Fruit fly (Drosophila melanogaster) whole organism, embryonic: ENCODE measurements around the gene kin17.

Experiments used
- Atf-2 ChIP-seq: fragments of 200-800 bp; sonication (Bioruptor generic); optimal IDR thresholded peaks from 2 replicates; lab custom pipeline; 2016; ENCODE audit warnings: missing biosample characterization, missing genetic modification characterization
- Atf6 ChIP-seq: fragments of 200-800 bp; sonication (Bioruptor generic); IDR thresholded peaks from 2 replicates; pipeline ENCODE4 v1.3.6; 2022; ENCODE audit warnings: missing biosample characterization, missing genetic modification characterization
- CG10147 ChIP-seq: fragments of 200-800 bp; sonication (Bioruptor generic); optimal IDR thresholded peaks from 2 replicates; lab custom pipeline; 2019; ENCODE audit warnings: missing biosample characterization, mild to moderate bottlenecking, missing genetic modification characterization, moderate library complexity
- CG10209 ChIP-seq: fragments of 200-800 bp; sonication (Bioruptor generic); optimal IDR thresholded peaks from 3 replicates; lab custom pipeline; 2017; ENCODE audit warnings: missing biosample characterization, mild to moderate bottlenecking, missing genetic modification characterization, missing genetic modification reagents
- CG1024 ChIP-seq: fragments of 200-800 bp; sonication (Bioruptor generic); IDR thresholded peaks from 2 replicates; pipeline ENCODE4 v1.3.6; 2022; ENCODE audit warnings: missing biosample characterization, missing genetic modification characterization
- CG10274 ChIP-seq: fragments of 200-800 bp; sonication (Bioruptor generic); optimal IDR thresholded peaks from 3 replicates; lab custom pipeline; 2017; ENCODE audit warnings: missing biosample characterization, mild to moderate bottlenecking, missing genetic modification characterization
- CG10462 ChIP-seq: fragments of 200-800 bp; sonication (Bioruptor generic); optimal IDR thresholded peaks from 2 replicates; lab custom pipeline; 2016; ENCODE audit warnings: missing biosample characterization, missing genetic modification characterization
- CG11695 ChIP-seq: fragments of 200-800 bp; sonication (Bioruptor generic); IDR thresholded peaks from 3 replicates; pipeline ENCODE4 v1.3.6; 2022; ENCODE audit warnings: missing biosample characterization, missing genetic modification characterization
- CG14014 ChIP-seq: fragments of 200-800 bp; sonication (Bioruptor generic); IDR thresholded peaks from 2 replicates; pipeline ENCODE4 v1.3.6; 2022; ENCODE audit warnings: missing biosample characterization, missing genetic modification characterization
- CG17186 ChIP-seq: fragments of 200-800 bp; sonication (Bioruptor generic); optimal IDR thresholded peaks from 3 replicates; lab custom pipeline; 2017; ENCODE audit warnings: missing biosample characterization, missing genetic modification reagents, missing genetic modification characterization
- CG1792 ChIP-seq: fragments of 200-800 bp; sonication (Bioruptor generic); optimal IDR thresholded peaks from 2 replicates; lab custom pipeline; 2016; ENCODE audit warnings: missing biosample characterization, missing genetic modification characterization
- CG18262 ChIP-seq: fragments of 200-800 bp; optimal IDR thresholded peaks from 3 replicates; lab custom pipeline; 2019; ENCODE audit warnings: missing biosample characterization, mild to moderate bottlenecking, missing genetic modification characterization, moderate library complexity
- CG2116 ChIP-seq: fragments of 200-800 bp; sonication (Bioruptor generic); optimal IDR thresholded peaks from 3 replicates; lab custom pipeline; 2018; ENCODE audit warnings: missing biosample characterization, mild to moderate bottlenecking, missing genetic modification characterization
- CG2129 ChIP-seq: fragments of 200-800 bp; sonication (Bioruptor generic); IDR thresholded peaks from 2 replicates; pipeline ENCODE4 v1.3.6; 2022; ENCODE audit warnings: missing biosample characterization, missing genetic modification characterization; ENCODE audit not compliant: partially characterized antibody
- CG2875 ChIP-seq: fragments of 200-800 bp; sonication (Bioruptor generic); optimal IDR thresholded peaks from 2 replicates; lab custom pipeline; 2017; ENCODE audit warnings: missing biosample characterization, mild to moderate bottlenecking, missing genetic modification characterization, missing genetic modification reagents
- CG30403 ChIP-seq: fragments of 200-800 bp; sonication (Bioruptor generic); optimal IDR thresholded peaks from 3 replicates; lab custom pipeline; 2016; ENCODE audit warnings: missing biosample characterization, missing genetic modification characterization
- CG31388 ChIP-seq: fragments of 200-800 bp; sonication (Bioruptor generic); optimal IDR thresholded peaks from 2 replicates; lab custom pipeline; 2016; ENCODE audit warnings: missing biosample characterization, missing genetic modification characterization
- CG4404 ChIP-seq: fragments of 200-800 bp; sonication (Bioruptor generic); IDR thresholded peaks from 2 replicates; pipeline ENCODE4 v1.3.6; 2022; ENCODE audit warnings: missing biosample characterization, missing genetic modification characterization
- CG4424 ChIP-seq: fragments of 200-800 bp; sonication (Bioruptor generic); optimal IDR thresholded peaks from 3 replicates; lab custom pipeline; 2016; ENCODE audit warnings: missing biosample characterization, missing genetic modification characterization
- CG5180 ChIP-seq: fragments of 200-800 bp; sonication (Bioruptor generic); optimal IDR thresholded peaks from 3 replicates; lab custom pipeline; 2017; ENCODE audit warnings: missing biosample characterization, missing genetic modification characterization, mild to moderate bottlenecking, moderate library complexity, missing genetic modification reagents
- CG6689 ChIP-seq: fragments of 200-800 bp; sonication (Bioruptor generic); IDR thresholded peaks from 2 replicates; pipeline ENCODE4 v1.3.6; 2022; ENCODE audit warnings: missing biosample characterization, missing genetic modification characterization
- CG7839 ChIP-seq: fragments of 200-800 bp; sonication (Bioruptor generic); optimal IDR thresholded peaks from 3 replicates; lab custom pipeline; 2018; ENCODE audit warnings: missing biosample characterization, mild to moderate bottlenecking, missing genetic modification characterization, moderate library complexity
- CG9215 ChIP-seq: fragments of 200-800 bp; sonication (Bioruptor generic); IDR thresholded peaks from 2 replicates; pipeline ENCODE4 v1.3.6; 2022; ENCODE audit warnings: missing biosample characterization, missing genetic modification characterization
- CHES-1-like ChIP-seq: fragments of 200-800 bp; sonication (Bioruptor generic); optimal IDR thresholded peaks from 2 replicates; lab custom pipeline; 2016; ENCODE audit warnings: missing biosample characterization, missing genetic modification characterization
- Dll ChIP-seq: fragments of 200-800 bp; sonication (Bioruptor generic); IDR thresholded peaks from 4 replicates; pipeline ENCODE4 v1.3.6; 2022; ENCODE audit warnings: missing biosample characterization, missing genetic modification characterization; ENCODE audit not compliant: partially characterized antibody
- E2f2 ChIP-seq: fragments of 200-800 bp; sonication (Bioruptor generic); IDR thresholded peaks from 2 replicates; pipeline ENCODE4 v1.3.6; 2022; ENCODE audit warnings: missing biosample characterization, missing genetic modification characterization
- HHEX ChIP-seq: fragments of 200-800 bp; sonication (Bioruptor generic); optimal IDR thresholded peaks from 3 replicates; lab custom pipeline; 2017; ENCODE audit warnings: missing biosample characterization, mild to moderate bottlenecking, missing genetic modification characterization, missing genetic modification reagents
- HLH54F ChIP-seq: fragments of 200-800 bp; sonication (Bioruptor generic); optimal IDR thresholded peaks from 3 replicates; lab custom pipeline; 2016; ENCODE audit warnings: missing biosample characterization, missing genetic modification characterization
- Hr3 ChIP-seq: fragments of 200-800 bp; sonication (Bioruptor generic); optimal IDR thresholded peaks from 3 replicates; lab custom pipeline; 2016; ENCODE audit warnings: missing biosample characterization, missing genetic modification characterization
- Kr ChIP-seq: fragments of 200-800 bp; sonication (Bioruptor generic); optimal IDR thresholded peaks from 2 replicates; lab custom pipeline; 2017; ENCODE audit warnings: missing biosample characterization, mild to moderate bottlenecking, missing genetic modification characterization
- Mes4 ChIP-seq: fragments of 200-800 bp; sonication (Bioruptor generic); optimal IDR thresholded peaks from 2 replicates; lab custom pipeline; 2016; ENCODE audit warnings: missing biosample characterization, missing genetic modification characterization
- Sin3A ChIP-seq: fragments of >200 bp; optimal IDR thresholded peaks from 2 replicates; lab custom pipeline; 2018
- Six4 ChIP-seq: fragments of 200-800 bp; sonication (Bioruptor generic); optimal IDR thresholded peaks from 2 replicates; lab custom pipeline; 2016; ENCODE audit warnings: missing biosample characterization, missing genetic modification characterization
- Sry-β ChIP-seq: fragments of 200-800 bp; sonication (Bioruptor generic); optimal IDR thresholded peaks from 2 replicates; lab custom pipeline; 2018; ENCODE audit warnings: missing biosample characterization, mild to moderate bottlenecking, missing genetic modification characterization, moderate library complexity
- bcd ChIP-seq: fragments of 200-800 bp; sonication (Bioruptor generic); optimal IDR thresholded peaks from 2 replicates; lab custom pipeline; 2017; ENCODE audit warnings: missing biosample characterization, mild to moderate bottlenecking, missing genetic modification characterization
- chinmo ChIP-seq: fragments of 200-800 bp; sonication (Bioruptor generic); IDR thresholded peaks from 4 replicates; pipeline ENCODE4 v1.3.6; 2022; ENCODE audit warnings: missing biosample characterization, missing genetic modification characterization; ENCODE audit not compliant: partially characterized antibody
- cwo ChIP-seq: fragments of 200-800 bp; sonication (Bioruptor generic); optimal IDR thresholded peaks from 3 replicates; lab custom pipeline; 2017; ENCODE audit warnings: missing biosample characterization, missing genetic modification characterization, mild to moderate bottlenecking, moderate library complexity, missing genetic modification reagents
- en ChIP-seq: fragments of 200-800 bp; sonication (Bioruptor generic); optimal IDR thresholded peaks from 2 replicates; lab custom pipeline; 2016; ENCODE audit warnings: missing biosample characterization, missing genetic modification characterization
- eve ChIP-seq, 2 experiments: fragments of >200 bp; optimal IDR thresholded peaks; 2 replicates each; lab custom pipeline; 2017; ENCODE audit warnings: missing biosample characterization in 2 of 2, missing genetic modification characterization in 2 of 2
- gsb ChIP-seq: fragments of 200-800 bp; sonication (Bioruptor generic); IDR thresholded peaks from 2 replicates; pipeline ENCODE4 v1.3.6; 2022; ENCODE audit warnings: missing biosample characterization, missing genetic modification characterization
- jigr1 ChIP-seq: fragments of 200-800 bp; sonication (Bioruptor generic); IDR thresholded peaks from 3 replicates; pipeline ENCODE4 v1.3.6; 2022; ENCODE audit warnings: missing biosample characterization, missing genetic modification characterization
- jumu ChIP-seq: fragments of 200-800 bp; sonication (Bioruptor generic); optimal IDR thresholded peaks from 3 replicates; lab custom pipeline; 2016; ENCODE audit warnings: missing biosample characterization, missing genetic modification characterization
- kay ChIP-seq: fragments of 200-800 bp; sonication (Bioruptor generic); optimal IDR thresholded peaks from 2 replicates; lab custom pipeline; 2016; ENCODE audit warnings: missing biosample characterization, missing genetic modification characterization
- pan ChIP-seq, 4 experiments: fragments of >200 bp in 3 of 4; fragments of 200-800 bp in 1 of 4; sonication (Bioruptor generic) in 1 of 4; optimal IDR thresholded peaks in 3 of 4; IDR thresholded peaks in 1 of 4; 2 replicates each; pipeline versions ENCODE4 v1.3.6 to Lab custom; 2017 to 2022; ENCODE audit warnings: missing biosample characterization in 2 of 4, missing genetic modification characterization in 2 of 4, mixed read lengths in 1 of 4
- pb ChIP-seq: fragments of 200-800 bp; sonication (Bioruptor generic); optimal IDR thresholded peaks from 3 replicates; lab custom pipeline; 2016; ENCODE audit warnings: missing biosample characterization, missing genetic modification characterization
- peb ChIP-seq: fragments of 200-800 bp; sonication (Bioruptor generic); IDR thresholded peaks from 2 replicates; pipeline ENCODE4 v1.3.6; 2022; ENCODE audit warnings: missing biosample characterization, missing genetic modification characterization
- sens-2 ChIP-seq: fragments of 200-800 bp; sonication (Bioruptor generic); IDR thresholded peaks from 2 replicates; pipeline ENCODE4 v1.3.6; 2022; ENCODE audit warnings: missing biosample characterization, missing genetic modification characterization
- stwl ChIP-seq: fragments of 200-800 bp; sonication (Bioruptor generic); optimal IDR thresholded peaks from 3 replicates; lab custom pipeline; 2018; ENCODE audit warnings: missing biosample characterization, mild to moderate bottlenecking, missing genetic modification characterization, moderate library complexity
- sug ChIP-seq: fragments of 200-800 bp; optimal IDR thresholded peaks from 2 replicates; lab custom pipeline; 2019; ENCODE audit warnings: missing biosample characterization, mild to moderate bottlenecking, missing genetic modification characterization, moderate library complexity
- tup ChIP-seq: fragments of 200-800 bp; sonication (Bioruptor generic); optimal IDR thresholded peaks from 2 replicates; lab custom pipeline; 2016; ENCODE audit warnings: missing biosample characterization, mild to moderate bottlenecking, missing genetic modification characterization, moderate library complexity
- zfh1 ChIP-seq: fragments of 200-800 bp; sonication (Bioruptor generic); IDR thresholded peaks from 3 replicates; pipeline ENCODE4 v1.3.6; 2022; ENCODE audit warnings: missing biosample characterization, missing genetic modification characterization

Gene kin17

DNA sequence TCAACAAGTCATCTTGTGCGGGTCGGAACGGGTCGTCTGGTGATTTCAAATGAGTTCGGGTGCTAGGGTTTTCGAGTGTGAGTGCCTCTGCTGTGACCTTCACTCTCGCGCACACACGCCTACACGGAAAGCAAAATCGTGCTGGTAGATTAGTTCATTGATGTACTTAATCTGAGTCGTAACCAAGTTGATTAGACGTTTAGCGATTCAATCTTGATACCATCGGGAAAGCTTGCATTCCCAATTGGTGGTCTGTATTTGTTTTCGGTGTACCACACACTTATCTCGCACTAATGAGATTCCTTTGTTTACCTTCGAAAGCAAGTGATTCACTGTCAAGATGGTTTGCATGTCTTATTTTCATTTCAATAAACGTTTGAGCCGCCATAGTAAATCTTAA is 32.4 kb downstream of the kin17 start (continued):
- TF ChIP-seq CG2129 (GFP tag; lab: Robert Waterston, UW) = no peak
- TF ChIP-seq peb = no peak
- no peak for TF ChIP-seq Six4 (GFP tag; lab: Kevin White, UChicago)
- no peak for TF ChIP-seq CG4404 (GFP tag; lab: Robert Waterston, UW)
- TF ChIP-seq bcd (GFP tag; lab: Kevin White, UChicago) = peak; percentile 10
- no peak for TF ChIP-seq Mes4
- no peak for TF ChIP-seq CG31388 (GFP tag; lab: Kevin White, UChicago)
- TF ChIP-seq CG10462 (GFP tag; lab: Kevin White, UChicago) = no peak
- TF ChIP-seq sug (tag; lab: Kevin White, UChicago) = peak; percentile 79
- TF ChIP-seq CG2116 = no peak
- no peak for TF ChIP-seq CG10274 (GFP tag; lab: Kevin White, UChicago)
- no peak for TF ChIP-seq zfh1 (GFP tag; lab: Robert Waterston, UW)
- TF ChIP-seq tup = no peak
- no peak for TF ChIP-seq sens-2 (GFP tag; lab: Robert Waterston, UW)
- TF ChIP-seq Sry-β (GFP tag; lab: Kevin White, UChicago) = no peak
- TF ChIP-seq CG18262 = no peak
- TF ChIP-seq HHEX (GFP tag; lab: Kevin White, UChicago) = peak; percentile 35
- peak; percentile 82; the same call in 2 of the 4 replicates for TF ChIP-seq chinmo (GFP tag; lab: Robert Waterston, UW)
- no peak for TF ChIP-seq eve (GFP tag; optimal IDR thresholded peaks at IDR 0.05; lab: Kevin White, UChicago)
- TF ChIP-seq pb (GFP tag; lab: Kevin White, UChicago) = peak; percentile 47
- peak; percentile 22; the same call in 1 of the 2 replicates for TF ChIP-seq E2f2
- TF ChIP-seq jigr1 (GFP tag; lab: Robert Waterston, UW) = no peak
- TF ChIP-seq CG5180 (GFP tag; lab: Kevin White, UChicago) = no peak
- TF ChIP-seq stwl = no peak
- no peak for TF ChIP-seq en (GFP tag; lab: Kevin White, UChicago)
- TF ChIP-seq CG1792 (GFP tag; lab: Kevin White, UChicago) = no peak
- peak; percentile 36 for TF ChIP-seq CHES-1-like (GFP tag; lab: Kevin White, UChicago)
- TF ChIP-seq CG4424 (GFP tag; lab: Kevin White, UChicago) = no peak
- TF ChIP-seq pan (optimal IDR thresholded peaks at IDR 0.05; lab: Kevin White, UChicago) = no peak
- peak in 1 of 2 experiments; percentile 56 for TF ChIP-seq pan (GFP tag; optimal IDR thresholded peaks at IDR 0.05 in 1 of 2, IDR thresholded peaks at IDR 0.05 in 1 of 2)
- no peak; the same call in 1 of the 2 replicates for TF ChIP-seq CG14014
- TF ChIP-seq CG9215 (GFP tag; lab: Robert Waterston, UW) = no peak
- no peak for TF ChIP-seq CG2875 (GFP tag; lab: Kevin White, UChicago)
- TF ChIP-seq CG11695 (GFP tag; lab: Robert Waterston, UW) = peak; percentile 66
- no peak for TF ChIP-seq CG17186 (GFP tag; lab: Kevin White, UChicago)
- TF ChIP-seq gsb = no peak
- no peak for TF ChIP-seq Atf-2 (GFP tag; lab: Kevin White, UChicago)
- peak; percentile 37; the same call in 1 of the 2 replicates for TF ChIP-seq CG6689 (GFP tag; lab: Robert Waterston, UW)
- TF ChIP-seq HLH54F (GFP tag; lab: Kevin White, UChicago) = peak; percentile 43
- TF ChIP-seq CG30403 (GFP tag; lab: Kevin White, UChicago) = peak; percentile 31
- TF ChIP-seq Atf6 (GFP tag; lab: Robert Waterston, UW) = peak; percentile 70
- peak; percentile 89 for TF ChIP-seq cwo (GFP tag; lab: Kevin White, UChicago)
- TF ChIP-seq jumu (GFP tag; lab: Kevin White, UChicago) = peak; percentile 16
- TF ChIP-seq Hr3 (GFP tag; lab: Kevin White, UChicago) = no peak
- TF ChIP-seq CG10147 (GFP tag; lab: Kevin White, UChicago) = no peak
- peak; percentile 3; the same call in 1 of the 2 replicates for TF ChIP-seq CG1024
- no peak for TF ChIP-seq Dll
- no peak for TF ChIP-seq Kr
- no peak for TF ChIP-seq Sin3A
- peak; percentile 53 for TF ChIP-seq CG7839 (tag; lab: Kevin White, UChicago)
- peak; percentile 28 for TF ChIP-seq CG10209 (GFP tag; lab: Kevin White, UChicago)
- TF ChIP-seq kay (GFP tag; lab: Kevin White, UChicago) = peak; percentile 38
